Fruit fly (Drosophila melanogaster): ENCODE results near the gene Cog4.

The Cog4 gene

DNA sequence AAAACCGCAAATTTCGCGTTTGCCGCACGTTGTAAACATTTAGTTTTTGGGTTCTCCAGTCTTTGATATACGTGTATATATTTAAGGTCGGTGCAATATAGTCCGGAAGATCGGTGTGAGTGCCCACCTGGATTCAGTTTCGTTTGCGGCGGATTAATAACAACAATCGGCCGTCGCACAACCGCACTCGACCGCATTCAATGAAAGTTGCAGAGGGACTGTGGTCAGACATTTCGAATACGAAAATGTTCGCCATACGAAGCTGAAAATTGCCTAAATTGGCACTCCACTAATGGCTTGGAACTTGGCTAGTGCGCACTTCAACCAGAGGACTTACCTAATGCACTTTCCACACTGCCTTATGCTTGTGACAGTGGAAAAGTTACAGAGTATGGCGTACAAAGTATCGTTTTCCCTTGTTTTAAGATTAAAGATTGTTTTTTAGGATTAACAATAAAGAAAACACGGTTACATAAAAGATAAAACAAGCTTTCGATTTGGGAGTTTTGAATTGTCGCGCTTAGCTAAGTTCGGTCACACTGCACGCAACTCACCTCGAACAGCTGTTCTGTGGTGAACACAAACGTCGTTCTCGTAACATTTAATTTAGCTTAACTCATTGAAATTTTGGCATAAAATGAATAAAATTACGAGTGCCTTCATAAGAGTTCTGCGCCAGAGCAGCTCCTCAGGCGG, 18.3 kb upstream of the Cog4 start, which contains the start of the genes Myo31DF and CG6094 (continued):
- TF ChIP-seq fd102C (GFP tag; optimal IDR thresholded peaks at IDR 0.05), result peak; percentile 40
- TF ChIP-seq caup (GFP tag; optimal IDR thresholded peaks at IDR 0.05; ENCODE audit: severe bottlenecking), result peak; percentile 37
- TF ChIP-seq Xbp1 (GFP tag; optimal IDR thresholded peaks at IDR 0.05), result peak; percentile 26
- TF ChIP-seq CG34422 (GFP tag; IDR thresholded peaks at IDR 0.05), result peak; percentile 81; the same call in 1 of the 3 replicates
- no peak for TF ChIP-seq prd (optimal IDR thresholded peaks at IDR 0.05)
- peak; percentile 17; the same call in 1 of the 3 replicates for TF ChIP-seq prd (GFP tag; IDR thresholded peaks at IDR 0.05)
- TF ChIP-seq dysf (GFP tag; IDR thresholded peaks at IDR 0.05), result 0 out of 3 replicates have a peak, but pooled peaks have one; percentile 28
- peak; percentile 75 for TF ChIP-seq CTCF (GFP tag; optimal IDR thresholded peaks at IDR 0.05)
- TF ChIP-seq dan (GFP tag; IDR thresholded peaks at IDR 0.05), result no peak
- no peak for TF ChIP-seq CG4282 (GFP tag; optimal IDR thresholded peaks at IDR 0.05)
- TF ChIP-seq jumu (GFP tag; optimal IDR thresholded peaks at IDR 0.05), result peak; percentile 58
- peak; percentile 78 for TF ChIP-seq CG11504 (tag; optimal IDR thresholded peaks at IDR 0.05)
- TF ChIP-seq CG16779 (GFP tag; IDR thresholded peaks at IDR 0.05), result no peak
- no peak for TF ChIP-seq Rx (GFP tag; IDR thresholded peaks at IDR 0.05)
- TF ChIP-seq Dbx (GFP tag; IDR thresholded peaks at IDR 0.05), result peak; percentile 80; the same call in 2 of the 3 replicates
- TF ChIP-seq ttk (GFP tag; IDR thresholded peaks at IDR 0.05), result no peak
- TF ChIP-seq CG10565 (GFP tag; optimal IDR thresholded peaks at IDR 0.05), result no peak
- TF ChIP-seq CG11247 (GFP tag; IDR thresholded peaks at IDR 0.05), result no peak
- TF ChIP-seq crp (GFP tag; optimal IDR thresholded peaks at IDR 0.05), result peak; percentile 76 to 98
- TF ChIP-seq CoRest (tag; optimal IDR thresholded peaks at IDR 0.05), result peak; percentile 67
- no peak for TF ChIP-seq CG6254 (GFP tag; optimal IDR thresholded peaks at IDR 0.05)
- peak; percentile 87; the same call in 2 of the 3 replicates for TF ChIP-seq CG2199 (GFP tag; IDR thresholded peaks at IDR 0.05)
- TF ChIP-seq Fer3 (tag; optimal IDR thresholded peaks at IDR 0.05), result peak; percentile 15
- TF ChIP-seq CG15696 (tag; optimal IDR thresholded peaks at IDR 0.05), result peak; percentile 8
- TF ChIP-seq CG12942 (GFP tag; optimal IDR thresholded peaks at IDR 0.05), result peak; percentile 6
- TF ChIP-seq CG3995 (GFP tag; optimal IDR thresholded peaks at IDR 0.05), result no peak
- peak; percentile 56 for TF ChIP-seq Hmr (GFP tag; optimal IDR thresholded peaks at IDR 0.05)
- no peak for TF ChIP-seq CG1602 (GFP tag; optimal IDR thresholded peaks at IDR 0.05)
- no peak for TF ChIP-seq Stat92E (GFP tag; optimal IDR thresholded peaks at IDR 0.05)
- peak; percentile 10; the same call in 1 of the 2 replicates for TF ChIP-seq CG4360 (GFP tag; IDR thresholded peaks at IDR 0.05)
- no peak for TF ChIP-seq ac (GFP tag; optimal IDR thresholded peaks at IDR 0.05)
- no peak for TF ChIP-seq CG8281 (tag; optimal IDR thresholded peaks at IDR 0.05)
- peak; percentile 57 for TF ChIP-seq nom (GFP tag; optimal IDR thresholded peaks at IDR 0.05)
- TF ChIP-seq cwo (GFP tag; optimal IDR thresholded peaks at IDR 0.05), result no peak
- TF ChIP-seq sens (GFP tag), result peak; percentile 74
- TF ChIP-seq Xrp1 (GFP tag; IDR thresholded peaks at IDR 0.05), result peak; percentile 29; the same call in 1 of the 2 replicates
- TF ChIP-seq sna (GFP tag; IDR thresholded peaks at IDR 0.05; ENCODE audit: partially characterized antibody), result no peak
- peak; percentile 25; the same call in 1 of the 2 replicates for TF ChIP-seq unc-4 (GFP tag; IDR thresholded peaks at IDR 0.05; ENCODE audit: partially characterized antibody)
- no peak for TF ChIP-seq Gsc (GFP tag; IDR thresholded peaks at IDR 0.05)
- no peak for TF ChIP-seq CG5245 (GFP tag; optimal IDR thresholded peaks at IDR 0.05)
- TF ChIP-seq gem (tag; optimal IDR thresholded peaks at IDR 0.05), result peak; percentile 39
- TF ChIP-seq schlank (tag; optimal IDR thresholded peaks at IDR 0.05), result no peak
- peak; percentile 34 for TF ChIP-seq CG9609 (GFP tag; optimal IDR thresholded peaks at IDR 0.05)
- TF ChIP-seq sima (GFP tag; optimal IDR thresholded peaks at IDR 0.05), result no peak
- no peak for TF ChIP-seq cas (GFP tag; IDR thresholded peaks at IDR 0.05)
- peak; percentile 7 for TF ChIP-seq pnt (GFP tag; optimal IDR thresholded peaks at IDR 0.05)
- TF ChIP-seq Max (GFP tag; optimal IDR thresholded peaks at IDR 0.05), result no peak
- peak; percentile 54 for TF ChIP-seq ERR (GFP tag; optimal IDR thresholded peaks at IDR 0.05)
- no peak; the same call in 2 of the 3 replicates for TF ChIP-seq B-H1 (GFP tag; IDR thresholded peaks at IDR 0.05)
- peak; percentile 47 for TF ChIP-seq CG6765 (GFP tag; optimal IDR thresholded peaks at IDR 0.05)

Measured in whole organism, embryonic.